Worm (Caenorhabditis elegans): ENCODE results near the gene Y71H2AM.11.
A peak's percentile ranks its signal among the peaks of the same experiment; 100 is the strongest.
"Not testable (repeated sequence)": the region's sequence is repeated elsewhere in the genome, so short reads cannot be mapped to it uniquely, and the experiment has no call there.

The Y71H2AM.11 gene

DNA sequence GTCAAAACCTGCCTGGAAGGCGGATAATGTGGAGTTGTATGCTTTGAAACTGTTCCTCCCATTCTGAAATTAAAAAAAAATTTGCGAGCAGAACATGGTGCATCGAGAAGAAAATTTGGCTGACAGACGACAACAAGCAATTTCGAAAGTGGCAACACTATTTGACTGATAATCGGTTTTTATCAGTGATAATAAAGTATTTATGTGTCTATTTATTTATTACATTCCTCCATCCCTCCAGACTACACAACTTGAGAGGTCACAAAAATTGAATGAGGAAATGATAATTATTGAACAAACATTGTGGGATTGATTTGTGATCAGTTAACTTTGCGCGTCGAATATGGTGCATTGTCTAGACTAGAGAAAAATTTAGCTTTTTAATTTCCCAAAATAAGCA, 14.6 kb upstream of the Y71H2AM.11 start, which contains the start of gene cest-25:
Gene cest-25 (minus strand): TSS at position 63 of the 400 bp plus-strand sequence.
- TF ChIP-seq ref-1 (GFP tag; conservative IDR thresholded peaks at IDR 0.05): no peak
- no peak for TF ChIP-seq cog-1 (tag; optimal IDR thresholded peaks at IDR 0.05)
- TF ChIP-seq klf-2 (GFP tag; conservative IDR thresholded peaks at IDR 0.05): no peak
- TF ChIP-seq flt-1 (GFP tag; IDR thresholded peaks at IDR 0.05): no peak
- TF ChIP-seq ztf-29 (GFP tag; IDR thresholded peaks at IDR 0.05): no peak
- no peak for TF ChIP-seq ztf-23 (GFP tag; IDR thresholded peaks at IDR 0.05)
- TF ChIP-seq med-1 (GFP tag; optimal IDR thresholded peaks at IDR 0.05; ENCODE audit: insufficient read depth): no peak
- TF ChIP-seq T22C8.4 (GFP tag; IDR thresholded peaks at IDR 0.05): no peak
- TF ChIP-seq tab-1 (GFP tag; IDR thresholded peaks at IDR 0.05): no peak

DNA sequence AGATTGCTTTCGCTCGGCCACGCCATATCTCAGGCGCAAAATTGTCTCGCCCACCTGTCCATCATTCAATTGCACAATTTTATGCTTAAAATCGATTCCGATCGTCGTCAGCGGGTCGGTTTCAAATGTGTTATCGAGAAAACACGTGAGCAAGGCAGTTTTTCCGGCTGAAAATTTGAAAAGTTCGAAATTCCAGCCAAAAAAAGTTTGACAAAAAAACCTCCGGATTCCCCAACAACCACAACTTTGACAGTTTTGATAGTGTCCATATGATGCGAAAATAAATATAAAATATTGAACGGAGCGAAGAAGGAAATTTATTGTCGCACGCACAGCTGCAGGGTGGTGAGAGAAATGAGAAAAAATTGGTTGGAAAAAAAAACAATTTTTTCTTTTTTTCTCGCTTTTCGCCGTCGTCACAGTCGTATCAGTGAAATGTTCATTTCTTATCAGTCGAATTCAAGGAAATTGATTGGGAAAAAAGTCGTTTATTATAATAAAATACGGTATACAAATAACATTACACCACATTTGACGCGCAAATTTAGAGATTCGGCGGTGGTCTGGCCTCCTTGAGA, 8.8 kb upstream of the Y71H2AM.11 start, which contains the start of gene Y71H2AM.12:
Gene Y71H2AM.12 (minus strand): TSS at position 486 of the 578 bp plus-strand sequence.
- TF ChIP-seq ref-1 (GFP tag; conservative IDR thresholded peaks at IDR 0.05) (no peak), tab-1 (GFP tag; IDR thresholded peaks at IDR 0.05) (no peak), cog-1 (tag; optimal IDR thresholded peaks at IDR 0.05) (no peak), ztf-23 (GFP tag; IDR thresholded peaks at IDR 0.05) (no peak), ztf-29 (GFP tag; IDR thresholded peaks at IDR 0.05) (no peak), klf-2 (GFP tag; conservative IDR thresholded peaks at IDR 0.05) (no peak), T22C8.4 (GFP tag; IDR thresholded peaks at IDR 0.05) (no peak), med-1 (GFP tag; optimal IDR thresholded peaks at IDR 0.05; ENCODE audit: insufficient read depth) (no peak), flt-1 (GFP tag; IDR thresholded peaks at IDR 0.05) (no peak)

- TF ChIP-seq ref-1 (GFP tag; conservative IDR thresholded peaks at IDR 0.05): no peak
- no peak for TF ChIP-seq ztf-23 (GFP tag; IDR thresholded peaks at IDR 0.05)
These were observed 620 bp upstream of the Y71H2AM.11 start, which contains the start of gene cosa-1 for ce11 chrIII:2725221-2726203. Gene cosa-1, plus strand, starts transcription at chrIII:2726116.

ce11 chrIII:2716514-2716913, 8.4 kb downstream of the Y71H2AM.11 start, which contains the start of gene tmem-132:
Gene tmem-132, minus strand, starts transcription at chrIII:2716614.
- TF ChIP-seq med-1 (GFP tag; optimal IDR thresholded peaks at IDR 0.05; ENCODE audit: insufficient read depth) (no peak), tab-1 (GFP tag; IDR thresholded peaks at IDR 0.05) (no peak), flt-1 (GFP tag; IDR thresholded peaks at IDR 0.05) (no peak), ztf-29 (GFP tag; IDR thresholded peaks at IDR 0.05) (no peak), T22C8.4 (GFP tag; IDR thresholded peaks at IDR 0.05) (no peak), ztf-23 (GFP tag; IDR thresholded peaks at IDR 0.05) (no peak), ref-1 (GFP tag; conservative IDR thresholded peaks at IDR 0.05) (no peak)

- TF ChIP-seq flt-1 (GFP tag; IDR thresholded peaks at IDR 0.05) (no peak), ztf-23 (GFP tag; IDR thresholded peaks at IDR 0.05) (0 out of 2 replicates have a peak, but pooled peaks have one; percentile 31), med-1 (GFP tag; optimal IDR thresholded peaks at IDR 0.05; ENCODE audit: insufficient read depth) (no peak)
These were observed 13.4 kb downstream of the Y71H2AM.11 start for ce11 chrIII:2711527-2711926.

DNA sequence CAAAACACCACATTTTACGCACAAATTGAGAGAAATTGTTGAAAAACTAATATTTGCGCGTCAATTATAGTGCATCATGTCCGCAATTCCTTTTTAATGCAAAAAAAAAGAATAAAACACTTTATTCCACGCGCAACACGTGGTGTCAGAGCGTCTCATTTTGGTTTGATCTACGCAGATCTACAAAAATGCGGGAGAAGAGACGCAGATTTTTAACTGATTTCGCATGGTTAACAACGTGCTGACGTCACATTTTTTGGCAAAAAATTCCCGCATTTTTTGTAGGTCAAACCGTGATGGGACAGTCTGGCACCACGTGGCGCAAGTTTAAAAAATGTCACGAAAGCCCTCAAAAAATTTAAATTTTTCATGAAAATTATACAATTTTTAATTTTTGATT, 14.7 kb downstream of the Y71H2AM.11 start:
- TF ChIP-seq T22C8.4 (GFP tag; IDR thresholded peaks at IDR 0.05): no peak
- no peak for TF ChIP-seq ref-1 (GFP tag; conservative IDR thresholded peaks at IDR 0.05)
- TF ChIP-seq flt-1 (GFP tag; IDR thresholded peaks at IDR 0.05): no peak
- no peak for TF ChIP-seq tab-1 (GFP tag; IDR thresholded peaks at IDR 0.05)

ce11 chrIII:2700637-2701036, 24.3 kb downstream of the Y71H2AM.11 start, which contains the start of gene set-27:
Gene set-27, plus strand, starts transcription at chrIII:2700937.
- TF ChIP-seq tab-1 (GFP tag; IDR thresholded peaks at IDR 0.05) (no peak), klf-2 (GFP tag; conservative IDR thresholded peaks at IDR 0.05) (no peak), med-1 (GFP tag; optimal IDR thresholded peaks at IDR 0.05; ENCODE audit: insufficient read depth) (no peak)

ce11 chrIII:2699363-2699762, 25.5 kb downstream of the Y71H2AM.11 start, which contains the start of gene cox-6B:
Gene cox-6B, plus strand, starts transcription at chrIII:2699663.
- not testable (repeated sequence) for TF ChIP-seq cog-1 (tag; optimal IDR thresholded peaks at IDR 0.05); med-1 (GFP tag; optimal IDR thresholded peaks at IDR 0.05; ENCODE audit: insufficient read depth); klf-2 (GFP tag; conservative IDR thresholded peaks at IDR 0.05)

- TF ChIP-seq ztf-29 (GFP tag; IDR thresholded peaks at IDR 0.05) (no peak), cog-1 (tag; optimal IDR thresholded peaks at IDR 0.05) (no peak), med-1 (GFP tag; optimal IDR thresholded peaks at IDR 0.05; ENCODE audit: insufficient read depth) (no peak), ztf-23 (GFP tag; IDR thresholded peaks at IDR 0.05) (no peak), ref-1 (GFP tag; conservative IDR thresholded peaks at IDR 0.05) (no peak), klf-2 (GFP tag; conservative IDR thresholded peaks at IDR 0.05) (no peak), T22C8.4 (GFP tag; IDR thresholded peaks at IDR 0.05) (no peak), flt-1 (GFP tag; IDR thresholded peaks at IDR 0.05) (no peak)
These were observed 26.2 kb downstream of the Y71H2AM.11 start, which contains the start of gene slc-30A9 for ce11 chrIII:2698740-2699139. Gene slc-30A9, minus strand, starts transcription at chrIII:2698817.

DNA sequence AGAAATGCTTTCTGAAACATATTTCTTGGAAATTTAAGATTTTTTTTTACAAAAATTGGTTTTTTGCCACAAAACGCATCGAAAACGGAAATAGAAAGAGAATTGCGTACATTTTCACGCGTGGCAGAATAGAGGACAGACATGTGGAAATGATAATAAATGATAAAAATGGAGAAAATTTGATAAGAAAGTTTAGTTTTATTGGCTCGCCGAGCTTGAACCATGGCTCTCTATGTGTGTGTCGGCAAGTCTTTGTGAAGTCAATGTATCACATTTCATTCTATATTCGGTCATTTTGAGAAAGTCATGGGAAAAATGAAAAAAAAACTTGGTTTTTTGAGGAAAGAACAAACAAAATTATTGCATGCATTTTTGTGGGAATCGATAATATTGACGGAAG, 37.5 kb downstream of the Y71H2AM.11 start:
- no peak for TF ChIP-seq ref-1 (GFP tag; conservative IDR thresholded peaks at IDR 0.05)
- no peak for TF ChIP-seq flt-1 (GFP tag; IDR thresholded peaks at IDR 0.05)
- no peak for TF ChIP-seq ztf-23 (GFP tag; IDR thresholded peaks at IDR 0.05)
- TF ChIP-seq cog-1 (tag; optimal IDR thresholded peaks at IDR 0.05): no peak
- no peak for TF ChIP-seq med-1 (GFP tag; optimal IDR thresholded peaks at IDR 0.05; ENCODE audit: insufficient read depth)
- TF ChIP-seq klf-2 (GFP tag; conservative IDR thresholded peaks at IDR 0.05): no peak
- TF ChIP-seq tab-1 (GFP tag; IDR thresholded peaks at IDR 0.05): no peak
- TF ChIP-seq T22C8.4 (GFP tag; IDR thresholded peaks at IDR 0.05): no peak
- no peak for TF ChIP-seq ztf-29 (GFP tag; IDR thresholded peaks at IDR 0.05)
